Worm (Caenorhabditis elegans): ENCODE measurements around the gene nmt-1.

ce11 chrIII:6087705-6088359, 28.3 kb downstream of the nmt-1 start, which contains the start of gene wht-1:
- TF ChIP-seq hlh-1 (tag; optimal IDR thresholded peaks at IDR 0.05) (no peak), nhr-76 (tag; optimal IDR thresholded peaks at IDR 0.05) (no peak), elt-1 (tag; optimal IDR thresholded peaks at IDR 0.05; ENCODE audit: borderline replicate concordance, insufficient read depth) (no peak), nhr-12 (tag; optimal IDR thresholded peaks at IDR 0.05) (no peak), unc-62 (GFP tag; optimal IDR thresholded peaks at IDR 0.05) (no peak), pha-4 (tag; optimal IDR thresholded peaks at IDR 0.05) (no peak), ztf-11 (tag; optimal IDR thresholded peaks at IDR 0.05) (no peak), nhr-237 (tag; optimal IDR thresholded peaks at IDR 0.05) (no peak), lin-13 (tag; optimal IDR thresholded peaks at IDR 0.05) (no peak)
